Fruit fly (Drosophila melanogaster): ENCODE data around the gene CG13989.

Gene CG13989

dm6 chr2L:6160100-6160499 is at the start of gene CG13989:
TSS of gene CG13989 (plus strand) at chr2L:6160400.
- TF ChIP-seq CTCF (optimal IDR thresholded peaks at IDR 0.05) (no peak), CG8478 (optimal IDR thresholded peaks at IDR 0.05) (no peak)

dm6 chr2L:6110781-6111180 is 49.4 kb upstream of the CG13989 start:
- TF ChIP-seq CG8478 (optimal IDR thresholded peaks at IDR 0.05) (no peak), CTCF (optimal IDR thresholded peaks at IDR 0.05) (no peak)

- TF ChIP-seq CG8478 (optimal IDR thresholded peaks at IDR 0.05) = no peak
- TF ChIP-seq CTCF (optimal IDR thresholded peaks at IDR 0.05) = no peak
These were observed 42.0 kb upstream of the CG13989 start, which contains the start of gene CG31642 for dm6 chr2L:6118212-6118611. TSS of gene CG31642 (plus strand) at chr2L:6118512.

dm6 chr2L:6124815-6125214 is 35.4 kb upstream of the CG13989 start, which contains the start of gene Arpc4:
TSS of gene Arpc4 (plus strand) at chr2L:6125132.
- TF ChIP-seq CTCF (optimal IDR thresholded peaks at IDR 0.05) = peak; percentile 25 to 32
- no peak for TF ChIP-seq CG8478 (optimal IDR thresholded peaks at IDR 0.05)

dm6 chr2L:6127478-6127877 is 32.7 kb upstream of the CG13989 start, which contains the start of gene WDR79:
TSS of gene WDR79 (minus strand) at chr2L:6127775.
- TF ChIP-seq CG8478 (optimal IDR thresholded peaks at IDR 0.05) (no peak), CTCF (optimal IDR thresholded peaks at IDR 0.05) (no peak)

dm6 chr2L:6130522-6131073 is 29.6 kb upstream of the CG13989 start, which contains the start of the genes B9d2, tctn and CG9222:
TSS of gene B9d2 (minus strand) at chr2L:6130651.
TSS of gene tctn (minus strand) at chr2L:6130651.
TSS of gene CG9222 (plus strand) at chr2L:6131023.
- TF ChIP-seq CTCF (optimal IDR thresholded peaks at IDR 0.05) (no peak), CG8478 (optimal IDR thresholded peaks at IDR 0.05) (no peak)

- TF ChIP-seq CG8478 (optimal IDR thresholded peaks at IDR 0.05) = no peak
- no peak for TF ChIP-seq CTCF (optimal IDR thresholded peaks at IDR 0.05)
These were observed 21.1 kb upstream of the CG13989 start, which contains the start of gene CG13991 for dm6 chr2L:6139082-6139481. TSS of gene CG13991 (plus strand) at chr2L:6139382.

dm6 chr2L:6151669-6152068 is 8.5 kb upstream of the CG13989 start, which contains the start of gene Muc26B:
TSS of gene Muc26B (plus strand) at chr2L:6151969.
- TF ChIP-seq CG8478 (optimal IDR thresholded peaks at IDR 0.05) (no peak), CTCF (optimal IDR thresholded peaks at IDR 0.05) (no peak)

- TF ChIP-seq CG8478 (optimal IDR thresholded peaks at IDR 0.05) = no peak
- TF ChIP-seq CTCF (optimal IDR thresholded peaks at IDR 0.05) = no peak
These were observed 5.2 kb upstream of the CG13989 start, which contains the start of gene CG31639 for dm6 chr2L:6155041-6155440. TSS of gene CG31639 (minus strand) at chr2L:6155141.

dm6 chr2L:6165686-6166085 is 5.5 kb downstream of the CG13989 start:
- no peak for TF ChIP-seq CG8478 (optimal IDR thresholded peaks at IDR 0.05)
- no peak for TF ChIP-seq CTCF (optimal IDR thresholded peaks at IDR 0.05)

- no peak for TF ChIP-seq CG8478 (optimal IDR thresholded peaks at IDR 0.05)
- TF ChIP-seq CTCF (optimal IDR thresholded peaks at IDR 0.05) = no peak
These were observed 8.9 kb downstream of the CG13989 start for dm6 chr2L:6169119-6169518.

- TF ChIP-seq CG8478 (optimal IDR thresholded peaks at IDR 0.05) = no peak
- no peak for TF ChIP-seq CTCF (optimal IDR thresholded peaks at IDR 0.05)
These were observed 11.0 kb downstream of the CG13989 start for dm6 chr2L:6171166-6171565.

dm6 chr2L:6172996-6173395 is 12.8 kb downstream of the CG13989 start:
- TF ChIP-seq CTCF (optimal IDR thresholded peaks at IDR 0.05) (peak; percentile 76 to 79), CG8478 (optimal IDR thresholded peaks at IDR 0.05) (no peak)

- TF ChIP-seq CTCF (optimal IDR thresholded peaks at IDR 0.05) (no peak), CG8478 (optimal IDR thresholded peaks at IDR 0.05) (no peak)
These were observed 16.2 kb downstream of the CG13989 start for dm6 chr2L:6176408-6176807.

- TF ChIP-seq CG8478 (optimal IDR thresholded peaks at IDR 0.05) (no peak), CTCF (optimal IDR thresholded peaks at IDR 0.05) (no peak)
These were observed 16.9 kb downstream of the CG13989 start for dm6 chr2L:6177141-6177540.

dm6 chr2L:6178118-6178739 is 18.0 kb downstream of the CG13989 start:
- TF ChIP-seq CG8478 (optimal IDR thresholded peaks at IDR 0.05) (no peak), CTCF (optimal IDR thresholded peaks at IDR 0.05) (no peak)
